Worm (Caenorhabditis elegans) whole organism, L2 larva: ENCODE data around the gene D1053.3.

Experiments used
- elt-3 ChIP-seq: sonication (generic microtip); optimal IDR thresholded peaks from 2 replicates; lab custom pipeline; 2017; ENCODE audit warnings: missing biosample characterization, missing genetic modification characterization
- ztf-11 ChIP-seq: sonication (generic microtip); optimal IDR thresholded peaks from 2 replicates; lab custom pipeline; 2017; ENCODE audit warnings: missing biosample characterization, missing genetic modification characterization

DNA sequence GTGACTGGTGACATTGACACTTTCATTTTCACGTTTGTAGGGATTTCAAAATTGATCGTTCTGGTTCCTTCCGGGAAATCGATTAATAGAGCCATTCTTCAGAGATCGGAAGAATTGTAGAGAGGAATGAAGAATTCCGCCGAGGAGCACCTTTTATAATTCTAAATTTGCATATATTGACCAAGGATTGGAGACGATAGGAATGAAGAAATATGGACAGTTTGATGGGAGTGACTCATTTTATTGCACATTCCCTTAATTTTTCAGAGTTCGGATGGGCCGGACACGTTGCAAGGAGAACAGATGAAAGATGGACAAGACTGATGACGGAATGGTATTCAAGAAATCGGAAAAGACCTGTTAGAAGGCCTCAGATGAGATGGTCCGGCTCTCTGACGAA, 36.7 kb downstream of the D1053.3 start, which contains the start of gene C44C10.15:
- TF ChIP-seq elt-3 (tag; lab: Kevin White, UChicago) (no peak), ztf-11 (tag; lab: Kevin White, UChicago) (no peak)
